Worm (Caenorhabditis elegans) whole organism, late embryonic: ENCODE results near the gene K02E11.6.

Source experiments
- Y22D7AL.16 ChIP-seq: sonication (generic microtip); optimal IDR thresholded peaks from 2 replicates; lab custom pipeline; 2016; ENCODE audit warnings: missing genetic modification characterization, missing compliant biosample characterization
- ceh-14 ChIP-seq: sonication (generic microtip); optimal IDR thresholded peaks from 2 replicates; lab custom pipeline; 2016; ENCODE audit warnings: missing genotype, missing genetic modification characterization, missing compliant biosample characterization
- ceh-19 ChIP-seq: fragments of 200-800 bp; sonication (Bioruptor generic); optimal IDR thresholded peaks from 2 replicates; lab custom pipeline; 2018; ENCODE audit warnings: mild to moderate bottlenecking, missing genetic modification characterization, missing compliant biosample characterization
- ceh-24 ChIP-seq: sonication (generic microtip); optimal IDR thresholded peaks from 2 replicates; lab custom pipeline; 2016; ENCODE audit warnings: mild to moderate bottlenecking, missing genetic modification characterization, missing compliant biosample characterization
- ceh-31 ChIP-seq: sonication (generic microtip); optimal IDR thresholded peaks from 2 replicates; lab custom pipeline; 2016; ENCODE audit warnings: missing genetic modification characterization, missing compliant biosample characterization
- ceh-45 ChIP-seq: fragments of 200-800 bp; sonication (Bioruptor generic); IDR thresholded peaks from 2 replicates; pipeline ENCODE4 v1.3.6; 2022; ENCODE audit warnings: missing genetic modification reagents, missing genetic modification characterization, missing compliant biosample characterization
- ceh-48 ChIP-seq: sonication (generic microtip); optimal IDR thresholded peaks from 2 replicates; lab custom pipeline; 2016; ENCODE audit warnings: missing genetic modification characterization, inconsistent platforms, missing compliant biosample characterization
- che-1 ChIP-seq: sonication (generic microtip); optimal IDR thresholded peaks from 2 replicates; lab custom pipeline; 2016; ENCODE audit warnings: mild to moderate bottlenecking, missing genetic modification characterization, missing compliant biosample characterization
- dmd-4 ChIP-seq: sonication (generic microtip); optimal IDR thresholded peaks from 2 replicates; lab custom pipeline; 2016; ENCODE audit warnings: borderline replicate concordance, missing genetic modification characterization, missing compliant biosample characterization
- elt-2 ChIP-seq: sonication (generic microtip); optimal IDR thresholded peaks from 2 replicates; lab custom pipeline; 2016; ENCODE audit warnings: missing genetic modification reagents, missing genetic modification characterization, missing compliant biosample characterization
- ets-4 ChIP-seq: sonication (generic microtip); optimal IDR thresholded peaks from 2 replicates; lab custom pipeline; 2016; ENCODE audit warnings: missing genetic modification characterization, missing compliant biosample characterization
- eyg-1 ChIP-seq: sonication (generic microtip); optimal IDR thresholded peaks from 2 replicates; lab custom pipeline; 2016; ENCODE audit warnings: missing genotype, missing genetic modification characterization, missing compliant biosample characterization
- fkh-6 ChIP-seq: sonication (generic microtip); optimal IDR thresholded peaks from 2 replicates; lab custom pipeline; 2016; ENCODE audit warnings: missing genetic modification characterization, missing compliant biosample characterization
- hlh-13 ChIP-seq: fragments of 200-800 bp; sonication (Bioruptor generic); optimal IDR thresholded peaks from 2 replicates; lab custom pipeline; 2018; ENCODE audit warnings: mild to moderate bottlenecking, missing genetic modification characterization, missing compliant biosample characterization
- hlh-30 ChIP-seq: sonication (generic microtip); optimal IDR thresholded peaks from 2 replicates; lab custom pipeline; 2017; ENCODE audit warnings: antibody characterized with exemption, missing genetic modification characterization, missing compliant biosample characterization; ENCODE audit not compliant: insufficient read depth
- hlh-8 ChIP-seq: sonication (generic microtip); optimal IDR thresholded peaks from 2 replicates; lab custom pipeline; 2016; ENCODE audit warnings: missing genotype, missing genetic modification characterization, missing compliant biosample characterization
- madf-2 ChIP-seq: sonication (generic microtip); optimal IDR thresholded peaks from 2 replicates; lab custom pipeline; 2017; ENCODE audit warnings: missing genetic modification characterization, missing compliant biosample characterization
- nfya-1 ChIP-seq: sonication (generic microtip); optimal IDR thresholded peaks from 2 replicates; lab custom pipeline; 2017; ENCODE audit warnings: missing genetic modification characterization, mild to moderate bottlenecking, missing compliant biosample characterization, antibody characterized with exemption, moderate library complexity
- nhr-232 ChIP-seq: sonication (generic microtip); optimal IDR thresholded peaks from 2 replicates; lab custom pipeline; 2016; ENCODE audit warnings: missing genetic modification characterization, missing compliant biosample characterization
- pax-1 ChIP-seq: fragments of 150-350 bp; optimal IDR thresholded peaks from 2 replicates; lab custom pipeline; 2014; ENCODE audit warnings: missing biosample characterization, missing genetic modification characterization
- pha-2 ChIP-seq: sonication (generic microtip); optimal IDR thresholded peaks from 2 replicates; lab custom pipeline; 2017; ENCODE audit warnings: mild to moderate bottlenecking, missing genetic modification characterization, missing compliant biosample characterization
- pros-1 ChIP-seq: fragments of 150-350 bp; optimal IDR thresholded peaks from 2 replicates; lab custom pipeline; 2014; ENCODE audit warnings: missing biosample characterization, missing genetic modification reagents, missing genetic modification characterization
- sox-4 ChIP-seq: sonication (generic microtip); optimal IDR thresholded peaks from 2 replicates; lab custom pipeline; 2017; ENCODE audit warnings: mild to moderate bottlenecking, missing genetic modification characterization, inconsistent platforms, missing compliant biosample characterization
- tbx-2 ChIP-seq: sonication (generic microtip); optimal IDR thresholded peaks from 2 replicates; lab custom pipeline; 2016; ENCODE audit warnings: missing genetic modification characterization, missing compliant biosample characterization
- ttx-3 ChIP-seq: sonication (generic microtip); optimal IDR thresholded peaks from 2 replicates; lab custom pipeline; 2016; ENCODE audit warnings: missing genetic modification reagents, missing genetic modification characterization, missing compliant biosample characterization
- unc-42 ChIP-seq: sonication (generic microtip); optimal IDR thresholded peaks from 2 replicates; lab custom pipeline; 2016; ENCODE audit warnings: missing genotype, missing genetic modification characterization, missing compliant biosample characterization
- zip-5 ChIP-seq: sonication (generic microtip); optimal IDR thresholded peaks from 2 replicates; lab custom pipeline; 2016; ENCODE audit warnings: missing genetic modification characterization, missing compliant biosample characterization
- ztf-16 ChIP-seq: sonication (generic microtip); optimal IDR thresholded peaks from 2 replicates; lab custom pipeline; 2017; ENCODE audit warnings: missing genetic modification characterization, missing compliant biosample characterization

K02E11.6 gene

DNA sequence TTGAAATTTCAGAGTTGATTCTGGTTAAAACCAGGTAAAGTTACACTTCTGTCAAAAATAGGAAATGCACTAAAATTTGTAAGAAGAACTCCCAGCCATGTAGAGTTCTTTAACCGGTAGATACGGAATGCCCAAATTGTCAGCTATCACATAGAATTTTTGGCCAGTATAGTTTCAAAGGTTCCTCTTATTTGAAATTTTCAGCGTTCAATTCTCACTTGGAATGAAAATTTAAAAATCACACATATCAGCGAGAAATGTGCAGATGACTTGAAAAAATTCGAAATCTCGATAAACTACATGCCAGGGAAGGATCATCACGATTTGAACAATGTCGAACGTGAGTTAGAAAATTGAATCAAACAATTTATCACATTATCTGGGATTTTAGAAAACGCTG is 47.9 kb downstream of the K02E11.6 start, which contains the start of gene F14D7.3:
F14D7.3 (plus strand) TSS at position 301 of the 400 bp plus-strand sequence.
- TF ChIP-seq ceh-31 (tag; lab: Kevin White, UChicago) (no peak), madf-2 (tag; lab: Kevin White, UChicago) (no peak), ceh-14 (no peak), ttx-3 (tag; lab: Kevin White, UChicago) (no peak), hlh-8 (tag; lab: Kevin White, UChicago) (no peak), ztf-16 (no peak), hlh-30 (tag; lab: Kevin White, UChicago) (no peak), elt-2 (tag; lab: Kevin White, UChicago) (no peak), pros-1 (tag; lab: Kevin White, UChicago) (no peak), ceh-48 (tag; lab: Kevin White, UChicago) (no peak), ceh-45 (no peak), pha-2 (no peak), nfya-1 (tag; lab: Kevin White, UChicago) (no peak), unc-42 (tag; lab: Kevin White, UChicago) (no peak)

DNA sequence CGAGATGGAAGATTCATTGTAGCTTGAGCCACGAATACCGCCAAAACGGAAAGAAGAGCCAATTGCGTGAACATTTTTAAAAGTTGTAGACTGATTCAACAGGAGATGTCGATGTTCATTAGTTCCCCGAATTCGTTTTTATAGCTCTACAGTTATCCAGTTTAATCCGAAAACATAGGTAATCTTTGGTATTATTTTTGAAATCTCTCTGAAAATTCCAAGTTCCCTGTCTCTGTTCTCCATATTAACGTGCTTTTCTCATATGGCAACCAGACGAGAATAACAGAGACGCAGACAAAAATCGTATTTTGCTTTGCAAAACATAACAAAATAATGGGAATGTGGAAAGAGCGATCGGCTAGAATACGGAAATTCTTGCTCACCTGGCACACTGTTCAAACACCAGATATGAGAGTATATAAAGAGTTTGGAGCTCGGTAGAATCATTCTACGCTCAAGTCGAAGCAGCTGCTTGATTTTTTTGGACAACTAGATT is 51.0 kb downstream of the K02E11.6 start, which contains the start of the genes spig-3 and F14D7.12:
spig-3 (minus strand) TSS at position 101 of the 496 bp plus-strand sequence.
F14D7.12 (plus strand) TSS at position 446 of the 496 bp plus-strand sequence.
- TF ChIP-seq ceh-19, result no peak
- no peak for TF ChIP-seq hlh-8 (tag; lab: Kevin White, UChicago)
- TF ChIP-seq Y22D7AL.16 (tag; lab: Kevin White, UChicago), result no peak
- no peak for TF ChIP-seq hlh-13 (GFP tag; lab: Kevin White, UChicago)
- TF ChIP-seq dmd-4 (tag; lab: Kevin White, UChicago), result no peak
- TF ChIP-seq hlh-30 (tag; lab: Kevin White, UChicago), result no peak
- no peak for TF ChIP-seq fkh-6 (tag; lab: Kevin White, UChicago)
- no peak for TF ChIP-seq ceh-24 (tag; lab: Kevin White, UChicago)
- TF ChIP-seq sox-4 (tag; lab: Kevin White, UChicago), result no peak
- no peak for TF ChIP-seq tbx-2 (tag; lab: Kevin White, UChicago)
- no peak for TF ChIP-seq ets-4 (tag; lab: Kevin White, UChicago)
- no peak for TF ChIP-seq che-1 (tag; lab: Kevin White, UChicago)
- TF ChIP-seq pax-1 (tag; lab: Kevin White, UChicago), result no peak
- no peak for TF ChIP-seq zip-5 (tag; lab: Kevin White, UChicago)
- no peak for TF ChIP-seq ceh-45
- no peak for TF ChIP-seq ceh-48 (tag; lab: Kevin White, UChicago)
- TF ChIP-seq eyg-1, result no peak

DNA sequence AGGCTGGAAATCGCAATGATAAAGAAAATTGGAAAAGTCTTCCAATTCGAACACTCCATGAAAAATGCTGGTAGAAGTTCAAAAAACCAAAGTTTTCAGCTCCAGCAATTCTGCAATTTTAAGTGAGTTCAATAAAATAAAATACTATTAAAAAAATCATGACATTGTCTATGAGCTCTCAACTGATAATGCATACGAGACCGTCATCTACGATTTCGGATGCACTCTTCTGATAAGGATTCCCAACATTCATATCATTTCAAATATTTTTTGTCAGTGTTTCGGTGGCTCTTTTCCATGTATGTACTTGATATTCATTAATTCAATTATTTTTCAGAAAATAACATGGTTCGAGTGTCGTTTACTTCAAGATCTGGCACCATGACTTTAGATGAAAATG is 52.5 kb downstream of the K02E11.6 start, which contains the start of gene F14D7.6:
F14D7.6 (plus strand) TSS at position 338 of the 400 bp plus-strand sequence.
- TF ChIP-seq elt-2 (tag; lab: Kevin White, UChicago) (peak; percentile 21), nhr-232 (tag; lab: Kevin White, UChicago) (no peak)
